Worm (Caenorhabditis elegans) whole organism, young adult: Measurements from ENCODE around the gene mics-1.

ENCODE experiments used
- B0019.2 ChIP-seq: fragments of 200-800 bp; sonication (Bioruptor generic); conservative IDR thresholded peaks from 2 replicates; pipeline ENCODE4 v1.3.6; 2022; ENCODE audit warnings: missing genetic modification reagents, missing genetic modification characterization, missing compliant biosample characterization
- B0035.1 ChIP-seq: sonication (generic microtip); optimal IDR thresholded peaks from 2 replicates; lab custom pipeline; 2016; ENCODE audit warnings: missing genetic modification characterization, mild to moderate bottlenecking, missing compliant biosample characterization, missing genotype, missing genetic modification reagents
- B0336.3 ChIP-seq: fragments of 200-800 bp; sonication (Bioruptor generic); IDR thresholded peaks from 2 replicates; pipeline ENCODE4 v1.3.6; 2022; ENCODE audit warnings: missing genetic modification characterization, missing compliant biosample characterization
- C17E4.6 ChIP-seq: fragments of 200-800 bp; sonication (Bioruptor generic); IDR thresholded peaks from 2 replicates; pipeline ENCODE4 v1.3.6; 2022; ENCODE audit warnings: missing genetic modification reagents, missing genetic modification characterization, missing compliant biosample characterization
- D2030.7 ChIP-seq: fragments of 200-800 bp; sonication (Bioruptor generic); IDR thresholded peaks from 2 replicates; pipeline ENCODE4 v1.3.6; 2022; ENCODE audit warnings: missing genetic modification reagents, missing genetic modification characterization, missing compliant biosample characterization
- F49E8.2 ChIP-seq: sonication (generic microtip); optimal IDR thresholded peaks from 3 replicates; lab custom pipeline; 2017; ENCODE audit warnings: missing genetic modification characterization, mild to moderate bottlenecking, missing compliant biosample characterization, antibody characterized with exemption, moderate library complexity; ENCODE audit not compliant: insufficient read depth
- T07F8.4 ChIP-seq: sonication (generic microtip); optimal IDR thresholded peaks from 2 replicates; lab custom pipeline; 2016; ENCODE audit warnings: mild to moderate bottlenecking, missing genetic modification characterization, moderate library complexity, missing compliant biosample characterization
- T26A5.8 ChIP-seq: sonication (generic microtip); optimal IDR thresholded peaks from 2 replicates; lab custom pipeline; 2016; ENCODE audit warnings: missing genetic modification characterization, missing compliant biosample characterization
- Y79H2A.3 ChIP-seq: fragments of 200-800 bp; sonication (Bioruptor generic); conservative IDR thresholded peaks from 2 replicates; pipeline ENCODE4 v1.3.6; 2022; ENCODE audit warnings: missing genetic modification reagents, missing genetic modification characterization, missing compliant biosample characterization
- akir-1 ChIP-seq: fragments of 200-800 bp; sonication (Bioruptor generic); optimal IDR thresholded peaks from 2 replicates; lab custom pipeline; 2018; ENCODE audit warnings: mild to moderate bottlenecking, missing genetic modification characterization, moderate library complexity, missing compliant biosample characterization
- ama-1 ChIP-seq, 3 experiments: fragments of 150-350 bp in 1 of 3; sonication (generic microtip) in 2 of 3; optimal IDR thresholded peaks; 2 replicates each; lab custom pipeline; 2014 to 2018; ENCODE audit warnings: missing biosample characterization in 2 of 3, missing genetic modification characterization in 2 of 3, missing genetic modification reagents in 2 of 3
- athp-1 ChIP-seq: sonication (generic microtip); optimal IDR thresholded peaks from 2 replicates; lab custom pipeline; 2017; ENCODE audit warnings: mild to moderate bottlenecking, missing genetic modification characterization, missing compliant biosample characterization
- attf-3 ChIP-seq: fragments of 200-800 bp; sonication (Bioruptor generic); conservative IDR thresholded peaks from 2 replicates; pipeline ENCODE4 v1.3.6; 2022; ENCODE audit warnings: missing genetic modification reagents, missing genetic modification characterization, missing compliant biosample characterization
- bed-1 ChIP-seq: fragments of 200-800 bp; sonication (Bioruptor generic); IDR thresholded peaks from 2 replicates; pipeline ENCODE4 v1.3.6; 2022; ENCODE audit warnings: missing genetic modification reagents, missing genetic modification characterization, missing compliant biosample characterization
- bed-2 ChIP-seq: fragments of 200-800 bp; sonication (Bioruptor generic); IDR thresholded peaks from 2 replicates; pipeline ENCODE4 v1.3.6; 2022; ENCODE audit warnings: missing genetic modification reagents, missing genetic modification characterization, missing compliant biosample characterization
- cebp-1 ChIP-seq, 2 experiments: fragments of 200-800 bp in 1 of 2; sonication (Bioruptor generic) in 1 of 2; sonication (generic microtip) in 1 of 2; IDR thresholded peaks in 1 of 2; optimal IDR thresholded peaks in 1 of 2; 2 replicates each; pipeline versions ENCODE4 v1.3.6 to Lab custom; 2017 to 2022; ENCODE audit warnings: missing compliant biosample characterization in 2 of 2, missing genetic modification characterization in 2 of 2, mild to moderate bottlenecking in 1 of 2, missing genetic modification reagents in 1 of 2, moderate library complexity in 1 of 2
- cebp-2 ChIP-seq: fragments of 200-800 bp; sonication (Bioruptor generic); IDR thresholded peaks from 2 replicates; pipeline ENCODE4 v1.3.6; 2022; ENCODE audit warnings: missing genetic modification characterization, missing compliant biosample characterization
- ceh-27 ChIP-seq: fragments of 200-800 bp; sonication (Bioruptor generic); optimal IDR thresholded peaks from 2 replicates; lab custom pipeline; 2018; ENCODE audit warnings: mild to moderate bottlenecking, missing genetic modification characterization, moderate library complexity, missing compliant biosample characterization
- ceh-40 ChIP-seq: fragments of 200-800 bp; sonication (Bioruptor generic); IDR thresholded peaks from 2 replicates; pipeline ENCODE4 v1.3.6; 2022; ENCODE audit warnings: missing genetic modification characterization, missing compliant biosample characterization
- ceh-58 ChIP-seq: fragments of 200-800 bp; sonication (Bioruptor generic); IDR thresholded peaks from 2 replicates; pipeline ENCODE4 v1.3.6; 2022; ENCODE audit warnings: missing genetic modification characterization, missing compliant biosample characterization
- chd-7 ChIP-seq: sonication (generic microtip); optimal IDR thresholded peaks from 2 replicates; lab custom pipeline; 2016; ENCODE audit warnings: mild to moderate bottlenecking, missing genetic modification characterization, moderate library complexity, missing compliant biosample characterization
- egrh-3 ChIP-seq: fragments of 200-800 bp; sonication (Bioruptor generic); IDR thresholded peaks from 2 replicates; pipeline ENCODE4 v1.3.6; 2022; ENCODE audit warnings: missing genetic modification reagents, missing genetic modification characterization, missing compliant biosample characterization
- ekl-4 ChIP-seq: fragments of 200-800 bp; sonication (Bioruptor generic); IDR thresholded peaks from 2 replicates; pipeline ENCODE4 v1.3.6; 2022; ENCODE audit warnings: missing genetic modification reagents, missing genetic modification characterization, missing compliant biosample characterization
- ets-4 ChIP-seq: fragments of 200-800 bp; sonication (Bioruptor generic); optimal IDR thresholded peaks from 2 replicates; lab custom pipeline; 2018; ENCODE audit warnings: mild to moderate bottlenecking, missing genetic modification characterization, missing compliant biosample characterization
- fkh-3 ChIP-seq: sonication (generic microtip); optimal IDR thresholded peaks from 2 replicates; lab custom pipeline; 2016; ENCODE audit warnings: mild to moderate bottlenecking, missing genetic modification characterization, missing compliant biosample characterization
- gei-17 ChIP-seq: fragments of 200-800 bp; sonication (Bioruptor generic); optimal IDR thresholded peaks from 2 replicates; lab custom pipeline; 2018; ENCODE audit warnings: mild to moderate bottlenecking, missing genetic modification characterization, missing compliant biosample characterization
- hlh-12 ChIP-seq: sonication (generic microtip); optimal IDR thresholded peaks from 2 replicates; lab custom pipeline; 2016; ENCODE audit warnings: missing genetic modification characterization, missing compliant biosample characterization
- hrde-1 ChIP-seq: sonication (generic microtip); optimal IDR thresholded peaks from 2 replicates; lab custom pipeline; 2016; ENCODE audit warnings: missing genetic modification characterization, mild to moderate bottlenecking, missing compliant biosample characterization, moderate library complexity, missing genotype, missing genetic modification reagents, borderline replicate concordance
- lin-40 ChIP-seq: sonication (generic microtip); optimal IDR thresholded peaks from 2 replicates; lab custom pipeline; 2016; ENCODE audit warnings: missing genetic modification characterization, mild to moderate bottlenecking, missing compliant biosample characterization, missing genotype, missing genetic modification reagents
- lin-54 ChIP-seq: fragments of 200-800 bp; sonication (Bioruptor generic); optimal IDR thresholded peaks from 2 replicates; lab custom pipeline; 2018; ENCODE audit warnings: mild to moderate bottlenecking, missing genetic modification characterization, missing compliant biosample characterization
- madf-6 ChIP-seq: fragments of 200-800 bp; sonication (Bioruptor generic); IDR thresholded peaks from 2 replicates; pipeline ENCODE4 v1.3.6; 2022; ENCODE audit warnings: missing genetic modification reagents, missing genetic modification characterization, missing compliant biosample characterization
- nhr-120 ChIP-seq: fragments of 200-800 bp; sonication (Bioruptor generic); IDR thresholded peaks from 2 replicates; pipeline ENCODE4 v1.3.6; 2022; ENCODE audit warnings: missing genetic modification characterization, missing compliant biosample characterization
- sdz-38 ChIP-seq: sonication (generic microtip); optimal IDR thresholded peaks from 2 replicates; lab custom pipeline; 2016; ENCODE audit warnings: missing genotype, missing genetic modification characterization, missing compliant biosample characterization
- sea-2 ChIP-seq: fragments of 200-800 bp; sonication (Bioruptor generic); IDR thresholded peaks from 2 replicates; pipeline ENCODE4 v1.3.6; 2022; ENCODE audit warnings: missing genetic modification characterization, missing compliant biosample characterization
- somi-1 ChIP-seq: fragments of 200-800 bp; sonication (Bioruptor generic); optimal IDR thresholded peaks from 2 replicates; lab custom pipeline; 2018; ENCODE audit warnings: mild to moderate bottlenecking, missing genetic modification characterization, missing compliant biosample characterization
- sptf-2 ChIP-seq: fragments of 200-800 bp; sonication (Bioruptor generic); optimal IDR thresholded peaks from 2 replicates; lab custom pipeline; 2018; ENCODE audit warnings: mild to moderate bottlenecking, missing genetic modification characterization, missing compliant biosample characterization
- unc-130 ChIP-seq: sonication (generic microtip); optimal IDR thresholded peaks from 2 replicates; lab custom pipeline; 2016; ENCODE audit warnings: missing genetic modification reagents, missing genetic modification characterization, missing compliant biosample characterization
- ztf-18 ChIP-seq: sonication (generic microtip); optimal IDR thresholded peaks from 2 replicates; lab custom pipeline; 2016; ENCODE audit warnings: missing genotype, mild to moderate bottlenecking, missing genetic modification characterization, missing compliant biosample characterization
- ztf-3 ChIP-seq: fragments of 200-800 bp; sonication (Bioruptor generic); optimal IDR thresholded peaks from 2 replicates; lab custom pipeline; 2018; ENCODE audit warnings: mild to moderate bottlenecking, missing genetic modification characterization, missing compliant biosample characterization

Gene mics-1

ce11 chrV:10557094-10557493 lies 21.0 kb downstream of the mics-1 start:
- TF ChIP-seq sdz-38 (tag; lab: Kevin White, UChicago) (no peak), somi-1 (no peak), ceh-58 (no peak), F49E8.2 (tag; lab: Kevin White, UChicago) (no peak), B0019.2 (GFP tag; lab: Robert Waterston, UW) (no peak), sea-2 (GFP tag; lab: Robert Waterston, UW) (no peak), T07F8.4 (tag; lab: Kevin White, UChicago) (no peak), gei-17 (GFP tag; lab: Kevin White, UChicago) (no peak), unc-130 (GFP tag; lab: Kevin White, UChicago) (no peak), ceh-40 (GFP tag; lab: Robert Waterston, UW) (no peak), T26A5.8 (tag; lab: Kevin White, UChicago) (no peak)
- TF ChIP-seq, all 124 proteins: peak for 0

- no peak for TF ChIP-seq ceh-58
- no peak for TF ChIP-seq ets-4 (GFP tag; lab: Kevin White, UChicago)
- TF ChIP-seq bed-2: no peak
- no peak for TF ChIP-seq ztf-18 (tag; lab: Kevin White, UChicago)
- no peak for TF ChIP-seq sptf-2 (GFP tag; lab: Kevin White, UChicago)
- TF ChIP-seq attf-3 (GFP tag; lab: Robert Waterston, UW): no peak
- TF ChIP-seq Y79H2A.3 (GFP tag; lab: Robert Waterston, UW): no peak
- no peak for TF ChIP-seq fkh-3 (tag; lab: Kevin White, UChicago)
- TF ChIP-seq akir-1 (GFP tag; lab: Kevin White, UChicago): no peak
- TF ChIP-seq lin-54 (GFP tag; lab: Kevin White, UChicago): no peak
- no peak for TF ChIP-seq B0035.1 (tag; lab: Kevin White, UChicago)
- TF ChIP-seq ekl-4 (GFP tag; lab: Robert Waterston, UW): no peak
- TF ChIP-seq cebp-1 (GFP tag; IDR thresholded peaks at IDR 0.05; lab: Robert Waterston, UW): no peak
- TF ChIP-seq cebp-1 (tag; optimal IDR thresholded peaks at IDR 0.05; lab: Kevin White, UChicago): no peak
- no peak for TF ChIP-seq madf-6
- no peak for TF ChIP-seq ceh-27
- no peak for TF ChIP-seq ceh-40 (GFP tag; lab: Robert Waterston, UW)
- TF ChIP-seq ama-1 (optimal IDR thresholded peaks at IDR 0.05; lab: Kevin White, UChicago): no peak
- TF ChIP-seq ama-1 (GFP tag; optimal IDR thresholded peaks at IDR 0.05; lab: Kevin White, UChicago): no peak
- TF ChIP-seq egrh-3: no peak
- no peak for TF ChIP-seq chd-7 (tag; lab: Kevin White, UChicago)
- no peak for TF ChIP-seq somi-1
Observed at ce11 chrV:10556362-10556761, 21.8 kb downstream of the mics-1 start.

- no peak for TF ChIP-seq cebp-2 (GFP tag; lab: Robert Waterston, UW)
- no peak for TF ChIP-seq D2030.7 (GFP tag; lab: Robert Waterston, UW)
- no peak for TF ChIP-seq C17E4.6
- TF ChIP-seq hlh-12: no peak
- no peak for TF ChIP-seq somi-1
- no peak for TF ChIP-seq T07F8.4 (tag; lab: Kevin White, UChicago)
Observed at ce11 chrV:10555239-10555638, 22.9 kb downstream of the mics-1 start, which contains the start of gene F32G8.3. Gene F32G8.3 (minus strand): TSS chrV:10555339.

ce11 chrV:10549717-10550116 lies 28.4 kb downstream of the mics-1 start, which contains the start of gene F32G8.2:
Gene F32G8.2 (plus strand): TSS chrV:10550017.
- TF ChIP-seq T07F8.4 (tag; lab: Kevin White, UChicago) (no peak), bed-1 (GFP tag; lab: Robert Waterston, UW) (no peak), hrde-1 (tag; lab: Kevin White, UChicago) (no peak), somi-1 (no peak), lin-40 (tag; lab: Kevin White, UChicago) (no peak), nhr-120 (GFP tag; lab: Robert Waterston, UW) (no peak), T26A5.8 (tag; lab: Kevin White, UChicago) (no peak), athp-1 (tag; lab: Kevin White, UChicago) (no peak), B0336.3 (no peak), gei-17 (GFP tag; lab: Kevin White, UChicago) (no peak), unc-130 (GFP tag; lab: Kevin White, UChicago) (no peak), ztf-3 (GFP tag; lab: Kevin White, UChicago) (no peak)
